Worm (Caenorhabditis elegans) whole organism, L4 larva: Measurements from ENCODE around the gene oma-2.
A peak's percentile ranks its signal among the peaks of the same experiment; 100 is the strongest.

Experiments
- Y48G9A.11 ChIP-seq: fragments of 200-800 bp; sonication (Bioruptor generic); IDR thresholded peaks from 2 replicates; pipeline ENCODE4 v1.3.6; 2022; ENCODE audit warnings: missing genetic modification reagents, missing genetic modification characterization, missing compliant biosample characterization
- aha-1 ChIP-seq: fragments of 150-350 bp; peaks from one replicate; lab custom pipeline; 2014; ENCODE audit warnings: missing biosample characterization, missing genetic modification characterization
- ama-1 ChIP-seq: fragments of 150-350 bp; optimal IDR thresholded peaks from 2 replicates; lab custom pipeline; 2014; ENCODE audit warnings: inconsistent platforms, mixed read lengths
- lin-39 ChIP-seq: fragments of 150-350 bp; optimal IDR thresholded peaks from 2 replicates; lab custom pipeline; 2014; ENCODE audit warnings: missing biosample characterization, missing genetic modification reagents, missing genetic modification characterization
- nhr-6 ChIP-seq: fragments of 150-350 bp; optimal IDR thresholded peaks from 2 replicates; lab custom pipeline; 2014; ENCODE audit warnings: missing biosample characterization, missing genetic modification characterization
- pha-4 ChIP-seq, 2 experiments: fragments of 150-350 bp in 1 of 2; fragments of 200-800 bp in 1 of 2; sonication (Bioruptor generic) in 1 of 2; IDR thresholded peaks in 1 of 2; optimal IDR thresholded peaks in 1 of 2; 2 replicates each; pipeline versions ENCODE4 v1.3.6 to Lab custom; 2014 to 2022; ENCODE audit warnings: missing genetic modification characterization in 2 of 2, missing genetic modification reagents in 2 of 2, missing biosample characterization in 1 of 2, missing compliant biosample characterization in 1 of 2
- skn-1 ChIP-seq: fragments of 150-350 bp; optimal IDR thresholded peaks from 2 replicates; lab custom pipeline; 2014; ENCODE audit warnings: missing biosample characterization, missing genetic modification characterization

DNA sequence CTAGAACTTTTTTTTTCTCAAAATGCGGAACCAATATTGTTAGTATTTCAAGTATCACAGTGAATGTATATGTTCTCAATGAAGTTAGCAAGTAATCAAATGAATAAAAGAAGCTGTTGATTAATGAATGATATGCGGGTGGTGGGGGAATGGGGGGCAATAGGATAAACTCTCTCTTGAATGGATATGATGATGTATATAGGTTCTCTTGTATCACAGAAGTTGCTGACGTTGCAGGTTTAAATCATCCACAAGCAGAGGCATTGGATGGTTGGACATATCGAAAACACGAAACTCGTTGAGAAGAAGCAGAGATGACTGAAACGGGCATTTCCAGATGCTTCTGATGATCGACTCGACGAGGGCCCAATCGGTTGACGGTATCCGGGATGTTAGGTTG lies 10.4 kb downstream of the oma-2 start:
- TF ChIP-seq Y48G9A.11 (GFP tag; lab: Robert Waterston, UW) (no peak), ama-1 (lab: Kevin White, UChicago) (peak; percentile 70), skn-1 (tag; lab: Kevin White, UChicago) (no peak), pha-4 (GFP tag; IDR thresholded peaks at IDR 0.05; lab: Robert Waterston, UW) (no peak), pha-4 (tag; optimal IDR thresholded peaks at IDR 0.05; lab: Kevin White, UChicago) (no peak), lin-39 (tag; lab: Kevin White, UChicago) (no peak), nhr-6 (tag; lab: Kevin White, UChicago) (no peak), aha-1 (no peak)
